Worm (Caenorhabditis elegans) whole organism, mixed stage, embryonic: ENCODE data around the gene scl-18.

Experiments
- blmp-1 ChIP-seq: fragments of 150-350 bp; optimal IDR thresholded peaks from 2 replicates; lab custom pipeline; 2014; ENCODE audit warnings: missing biosample characterization, missing genetic modification characterization
- ceh-39 ChIP-seq: fragments of 150-350 bp; optimal IDR thresholded peaks from 2 replicates; lab custom pipeline; 2014; ENCODE audit warnings: missing biosample characterization, missing genetic modification characterization
- elt-3 ChIP-seq: fragments of 150-350 bp; optimal IDR thresholded peaks from 2 replicates; lab custom pipeline; 2014; ENCODE audit warnings: missing biosample characterization, missing genetic modification characterization
- lin-32 ChIP-seq: fragments of 200-800 bp; sonication (Bioruptor generic); optimal IDR thresholded peaks from 2 replicates; lab custom pipeline; 2018; ENCODE audit warnings: mild to moderate bottlenecking, missing genetic modification characterization, missing compliant biosample characterization
- nhr-28 ChIP-seq: fragments of 150-350 bp; optimal IDR thresholded peaks from 2 replicates; lab custom pipeline; 2014; ENCODE audit warnings: missing biosample characterization, missing genetic modification characterization
- nhr-76 ChIP-seq: sonication (generic microtip); optimal IDR thresholded peaks from 2 replicates; lab custom pipeline; 2017; ENCODE audit warnings: missing biosample characterization, missing genetic modification characterization
- pha-4 ChIP-seq: fragments of 150-350 bp; optimal IDR thresholded peaks from 2 replicates; lab custom pipeline; 2018; ENCODE audit warnings: missing biosample characterization, missing genetic modification reagents, missing genetic modification characterization
- snpc-4 ChIP-seq: fragments of 150-350 bp; optimal IDR thresholded peaks from 2 replicates; lab custom pipeline; 2014; ENCODE audit warnings: missing biosample characterization, missing genetic modification characterization
- sptf-1 ChIP-seq: sonication (generic microtip); optimal IDR thresholded peaks from 2 replicates; lab custom pipeline; 2017; ENCODE audit warnings: mild to moderate bottlenecking, missing genetic modification characterization, moderate library complexity, missing compliant biosample characterization
- unc-120 ChIP-seq: sonication (generic microtip); optimal IDR thresholded peaks from 2 replicates; lab custom pipeline; 2017; ENCODE audit warnings: missing genetic modification characterization, missing compliant biosample characterization; ENCODE audit not compliant: poor library complexity, severe bottlenecking
- unc-39 ChIP-seq: fragments of 150-350 bp; optimal IDR thresholded peaks from 2 replicates; lab custom pipeline; 2014; ENCODE audit warnings: missing biosample characterization, missing genetic modification characterization
- ztf-11 ChIP-seq: fragments of 150-350 bp; optimal IDR thresholded peaks from 2 replicates; lab custom pipeline; 2014; ENCODE audit warnings: missing biosample characterization, missing genetic modification characterization

DNA sequence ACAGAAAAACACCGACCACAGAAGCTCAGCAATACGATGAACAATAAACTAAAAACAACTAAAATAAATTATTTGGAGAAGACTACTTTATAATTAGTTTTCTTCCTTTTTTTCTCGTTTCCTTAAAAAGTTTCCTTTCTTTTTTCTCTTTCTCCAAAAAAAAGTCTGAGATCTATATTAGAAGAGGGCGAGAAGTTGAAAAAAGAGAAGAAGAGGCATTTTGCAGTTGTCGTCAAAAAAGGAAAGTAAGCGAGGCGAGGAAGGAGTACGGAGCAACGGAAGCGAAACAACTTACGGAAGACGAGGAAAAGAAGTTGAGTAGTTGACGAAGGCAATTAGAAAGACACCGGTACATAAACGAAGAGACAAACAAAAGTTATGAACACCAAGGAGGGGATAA lies 41.7 kb upstream of the scl-18 start:
- TF ChIP-seq elt-3 (tag; lab: Kevin White, UChicago), result no peak
- no peak for TF ChIP-seq nhr-28 (tag; lab: Kevin White, UChicago)
- TF ChIP-seq lin-32 (GFP tag; lab: Kevin White, UChicago), result no peak
- no peak for TF ChIP-seq unc-39
- TF ChIP-seq nhr-76 (tag; lab: Kevin White, UChicago), result no peak
- no peak for TF ChIP-seq blmp-1 (tag; lab: Kevin White, UChicago)
- no peak for TF ChIP-seq ztf-11 (tag; lab: Kevin White, UChicago)
- no peak for TF ChIP-seq pha-4 (tag; lab: Kevin White, UChicago)
- TF ChIP-seq unc-120 (tag; lab: Kevin White, UChicago), result no peak
- TF ChIP-seq ceh-39 (tag; lab: Kevin White, UChicago), result no peak
- TF ChIP-seq snpc-4 (tag; lab: Kevin White, UChicago), result no peak
- no peak for TF ChIP-seq sptf-1 (tag; lab: Kevin White, UChicago)
